Fruit fly (Drosophila melanogaster) whole organism, embryonic: ENCODE measurements around the gene GstZ1.

Experiments
- Antp ChIP-seq: fragments of 200-800 bp; sonication (Bioruptor generic); optimal IDR thresholded peaks from 3 replicates; lab custom pipeline; 2016; ENCODE audit warnings: missing biosample characterization, missing genetic modification characterization
- BtbVII ChIP-seq: fragments of 200-800 bp; sonication (Bioruptor generic); optimal IDR thresholded peaks from 3 replicates; lab custom pipeline; 2017; ENCODE audit warnings: missing biosample characterization, mild to moderate bottlenecking, missing genetic modification characterization
- CG12769 ChIP-seq: fragments of 200-800 bp; sonication (Bioruptor generic); optimal IDR thresholded peaks from 2 replicates; lab custom pipeline; 2019; ENCODE audit warnings: missing biosample characterization, mild to moderate bottlenecking, missing genetic modification characterization, moderate library complexity
- CG13424 ChIP-seq: fragments of 200-800 bp; sonication (Bioruptor generic); optimal IDR thresholded peaks from 2 replicates; lab custom pipeline; 2019; ENCODE audit warnings: missing biosample characterization, mild to moderate bottlenecking, missing genetic modification characterization, moderate library complexity
- CG14014 ChIP-seq: fragments of 200-800 bp; sonication (Bioruptor generic); IDR thresholded peaks from 2 replicates; pipeline ENCODE4 v1.3.6; 2022; ENCODE audit warnings: missing biosample characterization, missing genetic modification characterization
- CG14710 ChIP-seq: fragments of 200-800 bp; sonication (Bioruptor generic); optimal IDR thresholded peaks from 3 replicates; lab custom pipeline; 2019; ENCODE audit warnings: missing biosample characterization, mild to moderate bottlenecking, missing genetic modification characterization, moderate library complexity
- CG17568 ChIP-seq: fragments of 200-800 bp; sonication (Bioruptor generic); optimal IDR thresholded peaks from 2 replicates; lab custom pipeline; 2018; ENCODE audit warnings: missing biosample characterization, mild to moderate bottlenecking, missing genetic modification characterization, moderate library complexity
- CG2116 ChIP-seq: fragments of 200-800 bp; sonication (Bioruptor generic); optimal IDR thresholded peaks from 3 replicates; lab custom pipeline; 2018; ENCODE audit warnings: missing biosample characterization, mild to moderate bottlenecking, missing genetic modification characterization
- CG3281 ChIP-seq: fragments of 200-800 bp; sonication (Bioruptor generic); optimal IDR thresholded peaks from 3 replicates; lab custom pipeline; 2017; ENCODE audit warnings: missing biosample characterization, mild to moderate bottlenecking, missing genetic modification characterization
- CG34376 ChIP-seq: fragments of 200-800 bp; sonication (Bioruptor generic); optimal IDR thresholded peaks from 2 replicates; lab custom pipeline; 2018; ENCODE audit warnings: missing biosample characterization, mild to moderate bottlenecking, missing genetic modification characterization
- CG43689 ChIP-seq: fragments of 200-800 bp; sonication (Bioruptor generic); IDR thresholded peaks from 2 replicates; pipeline ENCODE4 v1.3.6; 2022; ENCODE audit warnings: missing biosample characterization, missing genetic modification characterization
- CG4820 ChIP-seq: fragments of 200-800 bp; sonication (Bioruptor generic); optimal IDR thresholded peaks from 3 replicates; lab custom pipeline; 2016; ENCODE audit warnings: missing biosample characterization, missing genetic modification characterization
- CG4854 ChIP-seq: fragments of 200-800 bp; sonication (Bioruptor generic); optimal IDR thresholded peaks from 2 replicates; lab custom pipeline; 2016; ENCODE audit warnings: missing biosample characterization, missing genetic modification characterization, inconsistent platforms
- CG6175 ChIP-seq: fragments of 200-800 bp; sonication (Bioruptor generic); IDR thresholded peaks from 3 replicates; pipeline ENCODE4 v1.3.6; 2022; ENCODE audit warnings: missing biosample characterization, missing genetic modification characterization
- CG6654 ChIP-seq: fragments of 200-800 bp; sonication (Bioruptor generic); optimal IDR thresholded peaks from 2 replicates; lab custom pipeline; 2017; ENCODE audit warnings: missing biosample characterization, mild to moderate bottlenecking, missing genetic modification characterization
- CG6813 ChIP-seq: fragments of 200-800 bp; sonication (Bioruptor generic); optimal IDR thresholded peaks from 2 replicates; lab custom pipeline; 2017; ENCODE audit warnings: missing biosample characterization, missing genetic modification characterization, mild to moderate bottlenecking, moderate library complexity, missing genetic modification reagents
- CG8478 ChIP-seq: fragments of >200 bp; optimal IDR thresholded peaks from 2 replicates; lab custom pipeline; 2018
- CG9215 ChIP-seq: fragments of 200-800 bp; sonication (Bioruptor generic); IDR thresholded peaks from 2 replicates; pipeline ENCODE4 v1.3.6; 2022; ENCODE audit warnings: missing biosample characterization, missing genetic modification characterization
- CG9727 ChIP-seq: fragments of 200-800 bp; sonication (Bioruptor generic); optimal IDR thresholded peaks from 3 replicates; lab custom pipeline; 2017; ENCODE audit warnings: missing biosample characterization, mild to moderate bottlenecking, missing genetic modification characterization
- Dek ChIP-seq: fragments of 200-800 bp; sonication (Bioruptor generic); optimal IDR thresholded peaks from 3 replicates; lab custom pipeline; 2019; ENCODE audit warnings: missing biosample characterization, mild to moderate bottlenecking, missing genetic modification characterization, moderate library complexity
- Dp ChIP-seq: fragments of 200-800 bp; sonication (Bioruptor generic); optimal IDR thresholded peaks from 2 replicates; lab custom pipeline; 2018; ENCODE audit warnings: missing biosample characterization, mild to moderate bottlenecking, missing genetic modification characterization, moderate library complexity
- H15 ChIP-seq: fragments of 200-800 bp; sonication (Bioruptor generic); IDR thresholded peaks from 3 replicates; pipeline ENCODE4 v1.3.6; 2022; ENCODE audit warnings: missing biosample characterization, missing genetic modification characterization
- Hr78 ChIP-seq, 2 experiments: fragments of 200-800 bp in 1 of 2; fragments of >200 bp in 1 of 2; sonication (Bioruptor generic) in 1 of 2; optimal IDR thresholded peaks; 2 replicates each; lab custom pipeline; 2017 to 2019; ENCODE audit warnings: missing biosample characterization in 2 of 2, missing genetic modification characterization in 2 of 2, mild to moderate bottlenecking in 1 of 2, moderate library complexity in 1 of 2
- MESR4 ChIP-seq: fragments of 200-800 bp; sonication (Bioruptor generic); optimal IDR thresholded peaks from 2 replicates; lab custom pipeline; 2018; ENCODE audit warnings: missing biosample characterization, mild to moderate bottlenecking, missing genetic modification characterization, moderate library complexity
- MTF-1 ChIP-seq: fragments of 200-800 bp; sonication (Bioruptor generic); optimal IDR thresholded peaks from 2 replicates; lab custom pipeline; 2018; ENCODE audit warnings: missing biosample characterization, mild to moderate bottlenecking, missing genetic modification characterization, borderline replicate concordance
- Meics ChIP-seq: fragments of 200-800 bp; sonication (Bioruptor generic); optimal IDR thresholded peaks from 2 replicates; lab custom pipeline; 2017; ENCODE audit warnings: missing biosample characterization, mild to moderate bottlenecking, missing genetic modification characterization
- Nf-YC ChIP-seq: fragments of 200-800 bp; optimal IDR thresholded peaks from 3 replicates; lab custom pipeline; 2019; ENCODE audit warnings: missing biosample characterization, mild to moderate bottlenecking, missing genetic modification characterization, moderate library complexity
- NfI ChIP-seq: fragments of 200-800 bp; sonication (Bioruptor generic); optimal IDR thresholded peaks from 3 replicates; lab custom pipeline; 2018; ENCODE audit warnings: missing biosample characterization, mild to moderate bottlenecking, missing genetic modification characterization, moderate library complexity
- Side ChIP-seq: fragments of 200-800 bp; sonication (Bioruptor generic); optimal IDR thresholded peaks from 2 replicates; lab custom pipeline; 2016; ENCODE audit warnings: missing biosample characterization, missing genetic modification characterization
- Xrp1 ChIP-seq: fragments of 200-800 bp; sonication (Bioruptor generic); IDR thresholded peaks from 2 replicates; pipeline ENCODE4 v1.3.6; 2022; ENCODE audit warnings: missing biosample characterization, missing genetic modification characterization
- YL-1 ChIP-seq: fragments of 200-800 bp; sonication (Bioruptor generic); optimal IDR thresholded peaks from 3 replicates; lab custom pipeline; 2017; ENCODE audit warnings: missing biosample characterization, mild to moderate bottlenecking, missing genetic modification characterization
- ac ChIP-seq: fragments of 200-800 bp; sonication (Bioruptor generic); optimal IDR thresholded peaks from 3 replicates; lab custom pipeline; 2017; ENCODE audit warnings: missing biosample characterization, mild to moderate bottlenecking, missing genetic modification characterization
- caup ChIP-seq: fragments of 200-800 bp; sonication (Bioruptor generic); optimal IDR thresholded peaks from 3 replicates; lab custom pipeline; 2017; ENCODE audit warnings: missing biosample characterization, mild to moderate bottlenecking, missing genetic modification characterization, moderate library complexity; ENCODE audit not compliant: severe bottlenecking
- crc ChIP-seq: fragments of 200-800 bp; sonication (Bioruptor generic); optimal IDR thresholded peaks from 2 replicates; lab custom pipeline; 2016; ENCODE audit warnings: missing biosample characterization, missing genetic modification characterization
- dimm ChIP-seq: fragments of 200-800 bp; sonication (Bioruptor generic); IDR thresholded peaks from 2 replicates; pipeline ENCODE4 v1.3.6; 2022; ENCODE audit warnings: missing biosample characterization, missing genetic modification characterization
- dmrt11E ChIP-seq: fragments of 200-800 bp; sonication (Bioruptor generic); optimal IDR thresholded peaks from 3 replicates; lab custom pipeline; 2018; ENCODE audit warnings: missing biosample characterization, mild to moderate bottlenecking, missing genetic modification characterization, moderate library complexity
- klu ChIP-seq: fragments of 200-800 bp; sonication (Bioruptor generic); IDR thresholded peaks from 2 replicates; pipeline ENCODE4 v1.3.6; 2022; ENCODE audit warnings: missing biosample characterization, missing genetic modification characterization
- lab ChIP-seq: fragments of 200-800 bp; sonication (Bioruptor generic); optimal IDR thresholded peaks from 3 replicates; lab custom pipeline; 2017; ENCODE audit warnings: missing biosample characterization, missing genetic modification characterization, mild to moderate bottlenecking, moderate library complexity, missing genetic modification reagents
- mirr ChIP-seq: fragments of 200-800 bp; sonication (Bioruptor generic); optimal IDR thresholded peaks from 3 replicates; lab custom pipeline; 2018; ENCODE audit warnings: missing biosample characterization, mild to moderate bottlenecking, missing genetic modification characterization
- mld ChIP-seq: fragments of 200-800 bp; sonication (Bioruptor generic); IDR thresholded peaks from 3 replicates; pipeline ENCODE4 v1.3.6; 2022; ENCODE audit warnings: missing biosample characterization, missing genetic modification characterization; ENCODE audit not compliant: partially characterized antibody
- pita ChIP-seq: fragments of 200-800 bp; sonication (Bioruptor generic); optimal IDR thresholded peaks from 2 replicates; lab custom pipeline; 2017; ENCODE audit warnings: missing biosample characterization, mild to moderate bottlenecking, missing genetic modification characterization
- rib ChIP-seq: fragments of 200-800 bp; sonication (Bioruptor generic); IDR thresholded peaks from 2 replicates; pipeline ENCODE4 v1.3.6; 2022; ENCODE audit warnings: missing biosample characterization, missing genetic modification characterization
- sc ChIP-seq, 3 experiments: fragments of >200 bp in 2 of 3; fragments of 200-800 bp in 1 of 3; sonication (Bioruptor generic) in 1 of 3; optimal IDR thresholded peaks; 2 replicates in 2 of 3; 3 replicates in 1 of 3; lab custom pipeline; 2017; ENCODE audit warnings: mild to moderate bottlenecking in 1 of 3, missing biosample characterization in 1 of 3, missing genetic modification characterization in 1 of 3, missing genetic modification reagents in 1 of 3
- sd ChIP-seq: fragments of 200-800 bp; sonication (Bioruptor generic); optimal IDR thresholded peaks from 3 replicates; lab custom pipeline; 2018; ENCODE audit warnings: missing biosample characterization, mild to moderate bottlenecking, missing genetic modification characterization, moderate library complexity
- sens-2 ChIP-seq: fragments of 200-800 bp; sonication (Bioruptor generic); IDR thresholded peaks from 2 replicates; pipeline ENCODE4 v1.3.6; 2022; ENCODE audit warnings: missing biosample characterization, missing genetic modification characterization
- seq ChIP-seq: fragments of 200-800 bp; sonication (Bioruptor generic); IDR thresholded peaks from 2 replicates; pipeline ENCODE4 v1.3.6; 2022; ENCODE audit warnings: missing biosample characterization, missing genetic modification characterization
- sisA ChIP-seq: fragments of 200-800 bp; sonication (Bioruptor generic); IDR thresholded peaks from 2 replicates; pipeline ENCODE4 v1.3.6; 2022; ENCODE audit warnings: missing biosample characterization, missing genetic modification characterization
- slou ChIP-seq: fragments of 200-800 bp; sonication (Bioruptor generic); optimal IDR thresholded peaks from 3 replicates; lab custom pipeline; 2016; ENCODE audit warnings: missing biosample characterization, missing genetic modification characterization
- vfl ChIP-seq: fragments of 200-800 bp; sonication (Bioruptor generic); optimal IDR thresholded peaks from 2 replicates; lab custom pipeline; 2016; ENCODE audit warnings: missing biosample characterization, missing genetic modification characterization
- wek ChIP-seq: fragments of 200-800 bp; sonication (Bioruptor generic); optimal IDR thresholded peaks from 3 replicates; lab custom pipeline; 2018; ENCODE audit warnings: missing biosample characterization, mild to moderate bottlenecking, missing genetic modification characterization, moderate library complexity

Gene GstZ1

DNA sequence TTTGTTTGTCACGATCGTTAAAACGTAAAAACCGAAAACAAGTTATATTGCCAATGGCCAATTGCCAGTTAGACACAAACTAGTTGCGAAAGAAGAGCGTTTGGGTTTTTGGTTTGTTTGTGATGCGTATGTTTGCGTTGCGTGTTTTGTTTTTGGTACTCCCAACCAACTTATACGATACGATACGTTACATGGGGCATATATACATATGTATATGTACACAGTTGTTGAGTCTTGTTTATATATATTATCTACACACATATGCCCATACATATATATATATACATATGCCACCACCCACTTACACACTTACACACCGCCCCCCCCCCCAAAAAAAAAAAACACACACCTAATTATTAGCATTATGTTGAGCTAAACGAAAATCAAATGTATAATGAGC, 8.0 kb downstream of the GstZ1 start (continued):
- peak; percentile 13 for TF ChIP-seq Nf-YC
- TF ChIP-seq Dp (GFP tag; lab: Kevin White, UChicago): no peak
- no peak for TF ChIP-seq MTF-1 (GFP tag; lab: Kevin White, UChicago)
- no peak for TF ChIP-seq ac (GFP tag; lab: Kevin White, UChicago)
- TF ChIP-seq CG8478 (lab: Kevin White, UChicago): no peak
- no peak for TF ChIP-seq CG6654
- no peak for TF ChIP-seq dimm (GFP tag; lab: Robert Waterston, UW)
- no peak for TF ChIP-seq Dek (tag; lab: Kevin White, UChicago)
- peak; percentile 9 for TF ChIP-seq wek (GFP tag; lab: Kevin White, UChicago)
- no peak for TF ChIP-seq CG13424
- no peak for TF ChIP-seq crc (GFP tag; lab: Kevin White, UChicago)
- TF ChIP-seq CG14014 (GFP tag; lab: Robert Waterston, UW): peak; percentile 33; the same call in 1 of the 2 replicates
- TF ChIP-seq YL-1 (GFP tag; lab: Kevin White, UChicago): no peak
- no peak for TF ChIP-seq vfl
- TF ChIP-seq mirr (GFP tag; lab: Kevin White, UChicago): peak; percentile 0
- TF ChIP-seq sens-2 (GFP tag; lab: Robert Waterston, UW): no peak
- TF ChIP-seq CG12769 (tag; lab: Kevin White, UChicago): no peak
- TF ChIP-seq sc (optimal IDR thresholded peaks at IDR 0.05; lab: Kevin White, UChicago): no peak
- no peak for TF ChIP-seq sc (GFP tag; optimal IDR thresholded peaks at IDR 0.05; lab: Kevin White, UChicago)
- TF ChIP-seq CG14710: no peak
- TF ChIP-seq CG4820 (GFP tag; lab: Kevin White, UChicago): no peak
- peak; percentile 9 for TF ChIP-seq Meics
- TF ChIP-seq CG9727: no peak
- no peak for TF ChIP-seq sd (tag; lab: Kevin White, UChicago)
- TF ChIP-seq Side: no peak
- TF ChIP-seq rib (GFP tag; lab: Robert Waterston, UW): no peak
- no peak for TF ChIP-seq mld (GFP tag; lab: Robert Waterston, UW)
- no peak for TF ChIP-seq Hr78 (GFP tag; optimal IDR thresholded peaks at IDR 0.05; lab: Kevin White, UChicago)
- TF ChIP-seq Antp (GFP tag; lab: Kevin White, UChicago): no peak
- no peak for TF ChIP-seq dmrt11E
- peak; percentile 41 for TF ChIP-seq BtbVII (GFP tag; lab: Kevin White, UChicago)
- TF ChIP-seq CG34376: peak; percentile 28
- no peak for TF ChIP-seq CG4854 (GFP tag; lab: Kevin White, UChicago)
- no peak for TF ChIP-seq H15 (GFP tag; lab: Robert Waterston, UW)
- peak; percentile 36; the same call in 1 of the 2 replicates for TF ChIP-seq Xrp1 (GFP tag; lab: Robert Waterston, UW)
- TF ChIP-seq CG17568: peak; percentile 49
- TF ChIP-seq caup: peak; percentile 29
- TF ChIP-seq lab (GFP tag; lab: Kevin White, UChicago): peak; percentile 59
- peak; percentile 30 for TF ChIP-seq CG6813 (GFP tag; lab: Kevin White, UChicago)
- TF ChIP-seq pita (GFP tag; lab: Kevin White, UChicago): no peak
- TF ChIP-seq klu: no peak
- no peak for TF ChIP-seq CG43689 (GFP tag; lab: Robert Waterston, UW)
- no peak for TF ChIP-seq NfI (GFP tag; lab: Kevin White, UChicago)
- no peak for TF ChIP-seq sisA (GFP tag; lab: Robert Waterston, UW)
- TF ChIP-seq MESR4 (GFP tag; lab: Kevin White, UChicago): no peak
- 0 out of 2 replicates have a peak, but pooled peaks have one; percentile 6 for TF ChIP-seq seq
- no peak for TF ChIP-seq CG6175 (GFP tag; lab: Robert Waterston, UW)
- no peak for TF ChIP-seq CG9215 (GFP tag; lab: Robert Waterston, UW)
- no peak for TF ChIP-seq CG2116
- no peak for TF ChIP-seq CG3281
- no peak for TF ChIP-seq slou (GFP tag; lab: Kevin White, UChicago)
